ENCODE assay signal across 4 fruit fly cellular contexts in the genomic region with DNA sequence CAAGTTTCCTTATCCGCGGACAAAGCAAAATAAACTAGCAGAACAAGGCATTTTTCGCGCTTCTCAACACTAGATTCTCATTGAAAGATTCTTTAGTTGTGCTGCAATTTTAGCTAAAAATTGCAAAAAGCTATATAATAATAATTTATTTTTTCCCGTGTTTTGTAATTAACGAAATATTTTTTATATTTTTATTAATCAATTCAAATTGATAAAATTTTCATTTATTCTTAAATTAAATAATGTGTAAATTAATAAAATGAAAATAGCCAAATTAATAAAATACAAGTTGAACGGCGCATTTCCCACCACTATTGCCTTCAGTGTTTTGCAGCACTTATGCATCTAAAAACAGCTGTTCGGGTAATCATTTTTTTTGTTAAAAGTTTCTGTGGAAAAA.
TF ChIP-seq lines count a peak whose summit lies in the region.

Gene Drep4 (minus strand): TSS at position 7 of the 400 bp plus-strand sequence.
Gene Uvrag (plus strand): TSS at position 322 of the 400 bp plus-strand sequence.

TF ChIP-seq in whole organism, adult, 20 proteins besides CTCF, POLR2A, EP300 and RAD21 (continued from another document):
- TF ChIP-seq cnc (optimal IDR thresholded peaks at IDR 0.05; lab: Kevin White, UChicago), result no peak
- TF ChIP-seq CG12768 (GFP tag; optimal IDR thresholded peaks at IDR 0.05; lab: Kevin White, UChicago), result peak; percentile 71
- peak; percentile 34 for TF ChIP-seq cic (GFP tag; optimal IDR thresholded peaks at IDR 0.05; lab: Kevin White, UChicago)
TF ChIP-seq in whole organism, adult: peak in this region for 17.

TF ChIP-seq in whole organism, embryonic, 481 proteins besides CTCF, POLR2A, EP300 and RAD21 (continued from another document and continues in another):
- TF ChIP-seq CG10209 (GFP tag; optimal IDR thresholded peaks at IDR 0.05; lab: Kevin White, UChicago), result peak; percentile 77
- TF ChIP-seq CG17912 (GFP tag; optimal IDR thresholded peaks at IDR 0.05; lab: Kevin White, UChicago), result no peak
- TF ChIP-seq CG5180 (GFP tag; optimal IDR thresholded peaks at IDR 0.05; lab: Kevin White, UChicago), result no peak
- no peak for TF ChIP-seq Stat92E (GFP tag; optimal IDR thresholded peaks at IDR 0.05; lab: Kevin White, UChicago)
- TF ChIP-seq CG9727 (GFP tag; optimal IDR thresholded peaks at IDR 0.05; lab: Kevin White, UChicago), result no peak
- TF ChIP-seq CG9876 (GFP tag; optimal IDR thresholded peaks at IDR 0.05; lab: Kevin White, UChicago), result no peak
- peak; percentile 78 for TF ChIP-seq Hr3 (GFP tag; optimal IDR thresholded peaks at IDR 0.05; lab: Kevin White, UChicago)
- no peak for TF ChIP-seq CrebB (tag; optimal IDR thresholded peaks at IDR 0.05; lab: Kevin White, UChicago)
- TF ChIP-seq CG17385 (GFP tag; optimal IDR thresholded peaks at IDR 0.05; lab: Kevin White, UChicago), result peak; percentile 51
- no peak; the same call in 2 of the 3 replicates for TF ChIP-seq Aef1 (GFP tag; IDR thresholded peaks at IDR 0.05; lab: Robert Waterston, UW)
- no peak for TF ChIP-seq Kr (GFP tag; optimal IDR thresholded peaks at IDR 0.05; lab: Kevin White, UChicago)
- TF ChIP-seq CG32532 (GFP tag; IDR thresholded peaks at IDR 0.05; lab: Robert Waterston, UW), result peak; percentile 63
- TF ChIP-seq prd (optimal IDR thresholded peaks at IDR 0.05; lab: Kevin White, UChicago), result no peak
- peak; percentile 59; the same call in 1 of the 3 replicates for TF ChIP-seq prd (GFP tag; IDR thresholded peaks at IDR 0.05; lab: Robert Waterston, UW)
- peak; percentile 62 for TF ChIP-seq CG9437 (GFP tag; optimal IDR thresholded peaks at IDR 0.05; lab: Kevin White, UChicago)
- no peak for TF ChIP-seq Dip2 (GFP tag; IDR thresholded peaks at IDR 0.05; lab: Robert Waterston, UW)
- peak; percentile 57 for TF ChIP-seq CG2116 (GFP tag; optimal IDR thresholded peaks at IDR 0.05; lab: Kevin White, UChicago)
- peak; percentile 55 for TF ChIP-seq CG4328 (GFP tag; optimal IDR thresholded peaks at IDR 0.05; lab: Kevin White, UChicago)
- TF ChIP-seq tna (GFP tag; IDR thresholded peaks at IDR 0.05; lab: Robert Waterston, UW; ENCODE audit: partially characterized antibody), result no peak
- peak; percentile 68 for TF ChIP-seq CG12155 (GFP tag; optimal IDR thresholded peaks at IDR 0.05; lab: Kevin White, UChicago)
- TF ChIP-seq CG13123 (GFP tag; optimal IDR thresholded peaks at IDR 0.05; lab: Kevin White, UChicago), result peak; percentile 58
- no peak for TF ChIP-seq ERR (GFP tag; optimal IDR thresholded peaks at IDR 0.05; lab: Kevin White, UChicago)
- TF ChIP-seq CG33213 (GFP tag; optimal IDR thresholded peaks at IDR 0.05; lab: Kevin White, UChicago), result no peak
- no peak for TF ChIP-seq CG1832 (GFP tag; optimal IDR thresholded peaks at IDR 0.05; lab: Kevin White, UChicago)
- TF ChIP-seq lbe (GFP tag; optimal IDR thresholded peaks at IDR 0.05; lab: Kevin White, UChicago), result no peak
- no peak for TF ChIP-seq org-1 (GFP tag; optimal IDR thresholded peaks at IDR 0.05; lab: Kevin White, UChicago)
- TF ChIP-seq MESR4 (GFP tag; optimal IDR thresholded peaks at IDR 0.05; lab: Kevin White, UChicago), result no peak
- TF ChIP-seq Six4 (GFP tag; optimal IDR thresholded peaks at IDR 0.05; lab: Kevin White, UChicago), result peak; percentile 17
- peak; percentile 76 for TF ChIP-seq Xbp1 (GFP tag; optimal IDR thresholded peaks at IDR 0.05; lab: Kevin White, UChicago)
- TF ChIP-seq CG4854 (GFP tag; optimal IDR thresholded peaks at IDR 0.05; lab: Kevin White, UChicago), result no peak
- TF ChIP-seq CG12391 (tag; optimal IDR thresholded peaks at IDR 0.05; lab: Kevin White, UChicago), result no peak
- TF ChIP-seq CG18476 (GFP tag; optimal IDR thresholded peaks at IDR 0.05; lab: Kevin White, UChicago), result no peak
- no peak for TF ChIP-seq CG4730 (GFP tag; IDR thresholded peaks at IDR 0.05; lab: Robert Waterston, UW)
- no peak for TF ChIP-seq en (GFP tag; optimal IDR thresholded peaks at IDR 0.05; lab: Kevin White, UChicago)
- peak; percentile 73 for TF ChIP-seq NfI (GFP tag; optimal IDR thresholded peaks at IDR 0.05; lab: Kevin White, UChicago)
- no peak for TF ChIP-seq CG14860 (GFP tag; IDR thresholded peaks at IDR 0.05; lab: Robert Waterston, UW; ENCODE audit: partially characterized antibody)
- TF ChIP-seq Bgb (GFP tag; IDR thresholded peaks at IDR 0.05; lab: Robert Waterston, UW; ENCODE audit: partially characterized antibody), result no peak
- peak; percentile 81 for TF ChIP-seq CG17829 (tag; optimal IDR thresholded peaks at IDR 0.05; lab: Kevin White, UChicago)
- TF ChIP-seq ac (GFP tag; optimal IDR thresholded peaks at IDR 0.05; lab: Kevin White, UChicago), result no peak
- TF ChIP-seq CG7271 (tag; optimal IDR thresholded peaks at IDR 0.05; lab: Kevin White, UChicago), result no peak
- TF ChIP-seq vfl (GFP tag; optimal IDR thresholded peaks at IDR 0.05; lab: Kevin White, UChicago), result no peak

TF ChIP-seq in whole organism, prepupa, 60 proteins besides CTCF, POLR2A, EP300 and RAD21 (continued from another document):
- TF ChIP-seq Lpt (GFP tag; optimal IDR thresholded peaks at IDR 0.05; lab: Kevin White, UChicago) (no peak), Hr39 (GFP tag; optimal IDR thresholded peaks at IDR 0.05; lab: Kevin White, UChicago) (peak; percentile 14), cyc (GFP tag; optimal IDR thresholded peaks at IDR 0.05; lab: Kevin White, UChicago) (peak; percentile 24), Sox14 (GFP tag; optimal IDR thresholded peaks at IDR 0.05; lab: Kevin White, UChicago) (peak; percentile 74), fkh (GFP tag; optimal IDR thresholded peaks at IDR 0.05; lab: Kevin White, UChicago) (no peak), acj6 (GFP tag; optimal IDR thresholded peaks at IDR 0.05; lab: Kevin White, UChicago) (peak; percentile 70), ss (GFP tag; optimal IDR thresholded peaks at IDR 0.05; lab: Kevin White, UChicago) (no peak), CG6163 (GFP tag; IDR thresholded peaks at IDR 0.05; lab: Robert Waterston, UW) (no peak), CG31627 (GFP tag; optimal IDR thresholded peaks at IDR 0.05; lab: Kevin White, UChicago) (no peak), CG7368 (GFP tag; optimal IDR thresholded peaks at IDR 0.05; lab: Kevin White, UChicago) (no peak), CG8119 (GFP tag; IDR thresholded peaks at IDR 0.05; lab: Robert Waterston, UW) (no peak; the same call in 1 of the 3 replicates), CG11902 (GFP tag; optimal IDR thresholded peaks at IDR 0.05; lab: Kevin White, UChicago) (peak; percentile 34), Blimp-1 (GFP tag; optimal IDR thresholded peaks at IDR 0.05; lab: Kevin White, UChicago) (peak; percentile 28), lz (GFP tag; optimal IDR thresholded peaks at IDR 0.05; lab: Kevin White, UChicago) (no peak), Ets96B (tag; optimal IDR thresholded peaks at IDR 0.05; lab: Kevin White, UChicago) (peak; percentile 63), CG6808 (GFP tag; optimal IDR thresholded peaks at IDR 0.05; lab: Kevin White, UChicago) (no peak), CG34406 (GFP tag; optimal IDR thresholded peaks at IDR 0.05; lab: Kevin White, UChicago) (peak; percentile 47), net (GFP tag; optimal IDR thresholded peaks at IDR 0.05; lab: Kevin White, UChicago) (no peak), vri (GFP tag; optimal IDR thresholded peaks at IDR 0.05; lab: Kevin White, UChicago) (no peak), CG32006 (GFP tag; optimal IDR thresholded peaks at IDR 0.05; lab: Kevin White, UChicago) (no peak), Sox102F (GFP tag; optimal IDR thresholded peaks at IDR 0.05; lab: Kevin White, UChicago) (no peak), Eip75B (GFP tag; optimal IDR thresholded peaks at IDR 0.05; lab: Kevin White, UChicago) (no peak), CG9139 (GFP tag; optimal IDR thresholded peaks at IDR 0.05; lab: Kevin White, UChicago) (no peak), OdsH (GFP tag; optimal IDR thresholded peaks at IDR 0.05; lab: Kevin White, UChicago) (peak; percentile 77), CG15336 (GFP tag; IDR thresholded peaks at IDR 0.05; lab: Robert Waterston, UW) (no peak), CG8319 (GFP tag; optimal IDR thresholded peaks at IDR 0.05; lab: Kevin White, UChicago) (peak; percentile 31), achi (GFP tag; optimal IDR thresholded peaks at IDR 0.05; lab: Kevin White, UChicago) (peak; percentile 69), Hr4 (GFP tag; optimal IDR thresholded peaks at IDR 0.05; lab: Kevin White, UChicago) (no peak), Smox (GFP tag; optimal IDR thresholded peaks at IDR 0.05; lab: Kevin White, UChicago) (no peak), CG11294 (GFP tag; IDR thresholded peaks at IDR 0.05; lab: Robert Waterston, UW) (no peak), eg (GFP tag; IDR thresholded peaks at IDR 0.05; lab: Robert Waterston, UW) (no peak), CG10669 (GFP tag; optimal IDR thresholded peaks at IDR 0.05; lab: Kevin White, UChicago) (no peak), Hr38 (GFP tag; optimal IDR thresholded peaks at IDR 0.05; lab: Kevin White, UChicago) (no peak), Met (GFP tag; optimal IDR thresholded peaks at IDR 0.05; lab: Kevin White, UChicago) (peak; percentile 52), salr (GFP tag; optimal IDR thresholded peaks at IDR 0.05; lab: Kevin White, UChicago) (no peak), Sox15 (GFP tag; optimal IDR thresholded peaks at IDR 0.05; lab: Kevin White, UChicago) (peak; percentile 37), topi (GFP tag; optimal IDR thresholded peaks at IDR 0.05; lab: Kevin White, UChicago) (no peak), Gug (GFP tag; IDR thresholded peaks at IDR 0.05; lab: Robert Waterston, UW) (no peak), CG10631 (GFP tag; optimal IDR thresholded peaks at IDR 0.05; lab: Kevin White, UChicago) (peak; percentile 66), CG4318 (GFP tag; optimal IDR thresholded peaks at IDR 0.05; lab: Kevin White, UChicago) (peak; percentile 54), Eip78C (GFP tag; lab: Kevin White, UChicago) (peak; percentile 70), CG16779 (tag; optimal IDR thresholded peaks at IDR 0.05; lab: Kevin White, UChicago) (no peak)

TF ChIP-seq in whole organism, wandering third instar larva, 38 proteins besides CTCF, POLR2A, EP300 and RAD21 (continued from another document):
- TF ChIP-seq Jra (GFP tag; optimal IDR thresholded peaks at IDR 0.05; lab: Kevin White, UChicago) (peak; percentile 51), h (GFP tag; optimal IDR thresholded peaks at IDR 0.05; lab: Kevin White, UChicago) (no peak), lola (GFP tag; optimal IDR thresholded peaks at IDR 0.05; lab: Kevin White, UChicago) (no peak), OdsH (GFP tag; optimal IDR thresholded peaks at IDR 0.05; lab: Kevin White, UChicago) (peak; percentile 66), br (GFP tag; optimal IDR thresholded peaks at IDR 0.05; lab: Kevin White, UChicago) (no peak), psq (GFP tag; optimal IDR thresholded peaks at IDR 0.05; lab: Kevin White, UChicago) (peak; percentile 61), Hr83 (GFP tag; optimal IDR thresholded peaks at IDR 0.05; lab: Kevin White, UChicago; ENCODE audit: poor library complexity, severe bottlenecking) (no peak), Hnf4 (GFP tag; optimal IDR thresholded peaks at IDR 0.05; lab: Kevin White, UChicago) (peak; percentile 62)
TF ChIP-seq in whole organism, wandering third instar larva: peak in this region for 16.
